Worm (Caenorhabditis elegans) whole organism, late embryonic: ENCODE results near the gene pho-1.
A peak's percentile ranks its signal among the peaks of the same experiment; 100 is the strongest.

Source experiments
- ceh-14 ChIP-seq: sonication (generic microtip); optimal IDR thresholded peaks from 2 replicates; lab custom pipeline; 2016; ENCODE audit warnings: missing genotype, missing genetic modification characterization, missing compliant biosample characterization
- elt-2 ChIP-seq: sonication (generic microtip); optimal IDR thresholded peaks from 2 replicates; lab custom pipeline; 2016; ENCODE audit warnings: missing genetic modification reagents, missing genetic modification characterization, missing compliant biosample characterization
- elt-4 ChIP-seq: sonication (generic microtip); optimal IDR thresholded peaks from 2 replicates; lab custom pipeline; 2016; ENCODE audit warnings: missing genetic modification characterization, missing compliant biosample characterization
- ets-4 ChIP-seq: sonication (generic microtip); optimal IDR thresholded peaks from 2 replicates; lab custom pipeline; 2016; ENCODE audit warnings: missing genetic modification characterization, missing compliant biosample characterization
- lin-11 ChIP-seq: fragments of 200-800 bp; sonication (Bioruptor generic); optimal IDR thresholded peaks from 2 replicates; lab custom pipeline; 2018; ENCODE audit warnings: mild to moderate bottlenecking, missing genetic modification characterization, missing compliant biosample characterization
- nfya-1 ChIP-seq: sonication (generic microtip); optimal IDR thresholded peaks from 2 replicates; lab custom pipeline; 2017; ENCODE audit warnings: missing genetic modification characterization, mild to moderate bottlenecking, missing compliant biosample characterization, antibody characterized with exemption, moderate library complexity
- unc-3 ChIP-seq, 2 experiments: fragments of 200-800 bp in 1 of 2; sonication (Bioruptor generic) in 1 of 2; sonication (generic microtip) in 1 of 2; conservative IDR thresholded peaks in 1 of 2; optimal IDR thresholded peaks in 1 of 2; 2 replicates each; pipeline versions ENCODE4 v1.3.6 to Lab custom; 2016 to 2022; ENCODE audit warnings: missing compliant biosample characterization in 2 of 2, missing genetic modification characterization in 2 of 2, missing genetic modification reagents in 1 of 2
- zip-5 ChIP-seq: sonication (generic microtip); optimal IDR thresholded peaks from 2 replicates; lab custom pipeline; 2016; ENCODE audit warnings: missing genetic modification characterization, missing compliant biosample characterization

Gene pho-1

DNA sequence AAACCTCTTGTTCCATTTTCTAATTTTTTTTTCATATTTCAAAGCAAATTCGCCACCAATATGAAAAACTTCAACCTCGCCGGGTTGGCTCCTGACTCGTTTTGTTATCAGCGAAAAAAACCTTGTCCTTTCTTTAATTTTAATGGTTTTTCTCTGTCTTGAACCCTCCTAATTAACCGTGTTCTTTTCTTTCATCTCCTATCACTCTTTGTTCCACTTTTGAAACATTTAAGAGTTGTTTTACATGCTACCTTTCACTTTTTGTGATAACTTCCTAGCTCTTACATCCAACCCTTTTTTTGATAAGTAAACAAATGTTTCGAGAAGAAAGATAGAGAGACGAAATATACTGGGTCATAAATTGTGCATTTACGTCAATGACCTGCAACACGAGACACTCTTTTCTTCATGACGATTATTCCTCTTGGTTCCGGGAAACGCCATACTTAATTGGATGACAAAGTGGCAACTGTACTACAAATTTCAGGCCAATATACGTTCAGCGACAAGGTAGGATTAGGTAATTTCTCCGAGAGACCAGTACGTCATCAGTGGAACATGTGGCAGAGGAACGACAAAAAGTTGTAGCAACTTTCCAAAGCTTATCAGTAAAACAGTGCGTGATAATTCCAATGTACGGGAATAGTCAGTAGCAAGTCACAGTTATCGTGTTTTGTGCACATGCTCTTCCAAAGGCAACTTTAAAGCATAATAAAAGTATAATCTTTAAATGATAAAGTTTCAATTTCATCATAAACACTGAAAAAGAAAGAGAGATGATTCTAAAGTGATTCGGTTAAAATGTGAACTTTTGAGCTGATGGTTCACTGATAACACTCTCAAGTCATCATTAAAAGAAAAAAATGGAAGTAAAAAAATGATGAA lies 50.7 kb downstream of the pho-1 start:
- TF ChIP-seq elt-2: peak; percentile 83
- TF ChIP-seq zip-5: no peak
- no peak for TF ChIP-seq unc-3 (GFP tag; conservative IDR thresholded peaks at IDR 0.05; lab: Robert Waterston, UW)
- TF ChIP-seq unc-3 (tag; optimal IDR thresholded peaks at IDR 0.05; lab: Kevin White, UChicago): no peak
- TF ChIP-seq ceh-14 (tag; lab: Kevin White, UChicago): no peak
- TF ChIP-seq ets-4 (tag; lab: Kevin White, UChicago): no peak

DNA sequence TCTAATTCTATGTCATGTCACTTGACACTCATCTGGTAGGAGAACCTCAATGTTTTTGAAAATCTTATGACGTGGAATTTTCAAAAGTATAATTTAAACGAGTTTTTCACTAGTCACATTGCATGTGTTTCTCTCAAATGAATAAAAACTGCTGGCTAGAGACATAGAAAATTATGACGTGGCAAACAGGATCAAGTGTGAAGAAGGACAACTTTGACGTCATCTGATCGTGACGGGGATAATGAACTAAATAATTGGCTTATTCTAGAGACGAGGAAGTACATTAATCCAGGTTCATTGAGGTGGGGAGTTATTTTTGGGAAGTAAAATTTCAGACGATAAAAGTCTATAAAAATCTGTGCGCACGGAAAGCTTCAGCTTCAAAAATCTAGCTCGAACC lies 52.4 kb downstream of the pho-1 start:
- TF ChIP-seq elt-4 (tag; lab: Kevin White, UChicago): no peak
- no peak for TF ChIP-seq lin-11 (tag; lab: Kevin White, UChicago)
- no peak for TF ChIP-seq nfya-1 (tag; lab: Kevin White, UChicago)
